Worm (Caenorhabditis elegans) whole organism, early embryonic: ENCODE results near the gene srz-79.

Experiments
- aly-1 ChIP-seq: sonication (generic microtip); optimal IDR thresholded peaks from 2 replicates; lab custom pipeline; 2016; ENCODE audit warnings: missing genetic modification characterization, missing compliant biosample characterization
- ama-1 ChIP-seq: fragments of 150-350 bp; optimal IDR thresholded peaks from 2 replicates; lab custom pipeline; 2014
- ceh-13 ChIP-seq: fragments of 200-800 bp; sonication (Bioruptor generic); optimal IDR thresholded peaks from 2 replicates; lab custom pipeline; 2018; ENCODE audit warnings: mild to moderate bottlenecking, missing genetic modification characterization, missing compliant biosample characterization
- ets-7 ChIP-seq: sonication (generic microtip); optimal IDR thresholded peaks from 2 replicates; lab custom pipeline; 2016; ENCODE audit warnings: missing genotype, missing genetic modification characterization, missing compliant biosample characterization
- flt-1 ChIP-seq: fragments of 200-800 bp; sonication (Bioruptor generic); IDR thresholded peaks from 2 replicates; pipeline ENCODE4 v1.3.6; 2022; ENCODE audit warnings: missing genetic modification characterization, missing compliant biosample characterization
- hmbx-1 ChIP-seq: sonication (generic microtip); optimal IDR thresholded peaks from 2 replicates; lab custom pipeline; 2016; ENCODE audit warnings: mild to moderate bottlenecking, missing genetic modification characterization, missing compliant biosample characterization
- hmg-4 ChIP-seq: fragments of 200-800 bp; sonication (Bioruptor generic); optimal IDR thresholded peaks from 2 replicates; lab custom pipeline; 2018; ENCODE audit warnings: mild to moderate bottlenecking, missing genetic modification characterization, missing compliant biosample characterization
- hnd-1 ChIP-seq: sonication (generic microtip); optimal IDR thresholded peaks from 2 replicates; lab custom pipeline; 2016; ENCODE audit warnings: missing genetic modification characterization, missing compliant biosample characterization
- pes-1 ChIP-seq: fragments of 200-800 bp; sonication (Bioruptor generic); IDR thresholded peaks from 2 replicates; pipeline ENCODE4 v1.3.6; 2022; ENCODE audit warnings: missing genetic modification reagents, missing genetic modification characterization, missing compliant biosample characterization
- scrt-1 ChIP-seq: fragments of 200-800 bp; sonication (Bioruptor generic); IDR thresholded peaks from 2 replicates; pipeline ENCODE4 v1.3.6; 2022; ENCODE audit warnings: missing genetic modification characterization, missing compliant biosample characterization
- tbx-11 ChIP-seq: fragments of 200-800 bp; sonication (Bioruptor generic); IDR thresholded peaks from 2 replicates; pipeline ENCODE4 v1.3.6; 2022; ENCODE audit warnings: missing genetic modification characterization, missing compliant biosample characterization
- tra-4 ChIP-seq: sonication (generic microtip); optimal IDR thresholded peaks from 2 replicates; lab custom pipeline; 2017; ENCODE audit warnings: missing genetic modification characterization, missing compliant biosample characterization

ce11 chrIV:3514467-3514866, 21.1 kb downstream of the srz-79 start, which contains the start of gene tsg-101:
- TF ChIP-seq ets-7 = no peak
- TF ChIP-seq ama-1 (lab: Kevin White, UChicago) = no peak
- TF ChIP-seq tbx-11 (GFP tag; lab: Robert Waterston, UW) = no peak
- TF ChIP-seq aly-1 (tag; lab: Kevin White, UChicago) = no peak
- TF ChIP-seq ceh-13 (GFP tag; lab: Kevin White, UChicago) = no peak
- TF ChIP-seq pes-1 = no peak
- TF ChIP-seq hmg-4 (GFP tag; lab: Kevin White, UChicago) = no peak
- no peak for TF ChIP-seq hmbx-1 (tag; lab: Kevin White, UChicago)
- TF ChIP-seq hnd-1 (tag; lab: Kevin White, UChicago) = no peak
- no peak for TF ChIP-seq scrt-1
- no peak for TF ChIP-seq tra-4
- TF ChIP-seq flt-1 (GFP tag; lab: Robert Waterston, UW) = no peak
